Fruit fly (Drosophila melanogaster) whole organism, wandering third instar larva: ENCODE measurements around the gene pyd.

Experiments used
- br ChIP-seq: fragments of 200-800 bp; sonication (Bioruptor generic); optimal IDR thresholded peaks from 2 replicates; lab custom pipeline; 2016; ENCODE audit warnings: missing biosample characterization, missing genetic modification characterization
- lola ChIP-seq: fragments of >200 bp; optimal IDR thresholded peaks from 2 replicates; lab custom pipeline; 2017; ENCODE audit warnings: missing biosample characterization, missing genetic modification characterization

DNA sequence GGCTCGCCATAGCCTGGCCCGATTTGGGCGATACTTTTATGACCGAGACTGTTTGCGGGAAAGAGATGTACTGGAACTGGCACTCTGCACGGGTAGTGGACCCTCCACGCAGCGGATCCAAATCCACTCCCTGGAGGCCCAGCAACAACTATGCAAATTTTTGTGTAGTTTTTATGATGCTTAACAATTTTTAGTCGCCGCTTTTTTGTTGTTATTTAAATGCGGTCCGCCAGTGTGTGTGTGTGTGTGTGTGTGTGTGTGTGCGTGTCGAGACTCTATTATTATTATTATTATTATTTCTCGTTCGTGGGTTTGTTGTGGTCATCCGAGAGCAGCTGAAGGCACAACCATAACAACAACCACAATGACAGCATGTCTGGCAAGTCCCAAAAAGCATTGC is 27.5 kb upstream of the pyd start:
- TF ChIP-seq br (GFP tag; lab: Kevin White, UChicago) = no peak
- no peak for TF ChIP-seq lola (GFP tag; lab: Kevin White, UChicago)
